Fruit fly (Drosophila melanogaster) whole organism, prepupa: ENCODE data around the gene CG7600.

ENCODE experiments used
- CG11902 ChIP-seq: fragments of 200-800 bp; sonication (Bioruptor generic); optimal IDR thresholded peaks from 3 replicates; lab custom pipeline; 2016; ENCODE audit warnings: missing biosample characterization, missing genetic modification characterization
- CG15336 ChIP-seq: fragments of 200-800 bp; sonication (Bioruptor generic); IDR thresholded peaks from 2 replicates; pipeline ENCODE4 v1.3.6; 2022; ENCODE audit warnings: missing biosample characterization, missing genetic modification characterization
- CG6163 ChIP-seq: fragments of 200-800 bp; sonication (Bioruptor generic); IDR thresholded peaks from 3 replicates; pipeline ENCODE4 v1.3.6; 2022; ENCODE audit warnings: missing biosample characterization, missing genetic modification characterization
- Ets96B ChIP-seq: fragments of 200-800 bp; optimal IDR thresholded peaks from 2 replicates; lab custom pipeline; 2019; ENCODE audit warnings: missing biosample characterization, mild to moderate bottlenecking, missing genetic modification characterization, moderate library complexity
- cyc ChIP-seq: fragments of 200-800 bp; sonication (Bioruptor generic); optimal IDR thresholded peaks from 3 replicates; lab custom pipeline; 2016; ENCODE audit warnings: missing biosample characterization, missing genetic modification characterization
- dsx ChIP-seq: fragments of 200-800 bp; optimal IDR thresholded peaks from 3 replicates; lab custom pipeline; 2019; ENCODE audit warnings: missing biosample characterization, mild to moderate bottlenecking, missing genetic modification characterization, moderate library complexity; ENCODE audit not compliant: poor library complexity, severe bottlenecking
- eg ChIP-seq: fragments of 200-800 bp; sonication (Bioruptor generic); IDR thresholded peaks from 3 replicates; pipeline ENCODE4 v1.3.6; 2022; ENCODE audit warnings: missing biosample characterization, missing genetic modification characterization
- salr ChIP-seq, 2 experiments: fragments of 200-800 bp; sonication (Bioruptor generic); optimal IDR thresholded peaks; 3 replicates each; lab custom pipeline; 2016 to 2018; ENCODE audit warnings: missing biosample characterization in 2 of 2, missing genetic modification characterization in 2 of 2, mild to moderate bottlenecking in 1 of 2
- ss ChIP-seq, 2 experiments: fragments of 200-800 bp; sonication (Bioruptor generic); optimal IDR thresholded peaks; 2 replicates in 1 of 2; 3 replicates in 1 of 2; lab custom pipeline; 2017 to 2018; ENCODE audit warnings: mild to moderate bottlenecking in 2 of 2, missing biosample characterization in 2 of 2, missing genetic modification characterization in 2 of 2, moderate library complexity in 1 of 2

DNA sequence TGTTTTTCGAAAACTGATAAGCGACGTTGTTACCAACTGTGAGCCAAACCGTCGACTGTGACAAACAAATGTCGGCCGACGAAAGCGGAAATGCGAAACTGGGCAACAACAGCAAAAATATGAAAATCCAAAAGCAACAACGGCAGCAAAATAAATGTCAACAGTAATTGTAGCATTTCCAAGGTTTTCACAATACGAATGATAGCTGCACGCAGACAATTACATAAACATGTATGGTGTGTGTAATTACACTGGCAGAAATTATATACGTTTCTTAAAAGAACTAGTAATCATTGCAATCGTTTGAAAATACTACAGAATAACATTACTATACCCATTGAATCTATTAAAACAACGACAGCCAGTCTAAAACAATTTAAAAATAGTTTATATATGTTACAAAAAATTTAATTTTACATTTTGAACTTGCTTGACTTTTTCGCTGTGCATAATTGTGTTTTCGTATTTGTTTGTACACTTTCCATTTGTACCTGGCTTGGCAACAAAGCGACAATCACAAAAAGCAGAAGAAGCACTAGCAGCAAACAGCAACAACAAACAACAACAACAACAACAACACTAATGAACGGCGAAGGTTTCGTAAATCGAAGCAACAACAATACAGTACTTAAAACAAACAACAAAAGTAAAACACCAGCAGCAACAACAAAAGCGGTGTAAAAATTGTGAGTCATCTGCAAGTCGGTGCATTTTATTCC lies 50.3 kb downstream of the CG7600 start:
- TF ChIP-seq cyc (peak; percentile 12), salr (GFP tag; optimal IDR thresholded peaks at IDR 0.05; lab: Kevin White, UChicago) (peak in 1 of 2 experiments; percentile 63), ss (GFP tag; optimal IDR thresholded peaks at IDR 0.05; lab: Kevin White, UChicago) (no peak), CG11902 (GFP tag; lab: Kevin White, UChicago) (peak; percentile 45), CG15336 (GFP tag; lab: Robert Waterston, UW) (peak; percentile 69), Ets96B (tag; lab: Kevin White, UChicago) (peak; percentile 72), eg (peak; percentile 82), CG6163 (peak; percentile 84), dsx (no peak)
